Fruit fly (Drosophila melanogaster) whole organism, embryonic: Measurements from ENCODE around the gene CG42340.

Experiments used
- abd-A ChIP-seq: fragments of 200-800 bp; sonication (Bioruptor generic); optimal IDR thresholded peaks from 3 replicates; lab custom pipeline; 2019; ENCODE audit warnings: missing biosample characterization, mild to moderate bottlenecking, missing genetic modification characterization, moderate library complexity
- nerfin-1 ChIP-seq: fragments of 200-800 bp; sonication (Bioruptor generic); optimal IDR thresholded peaks from 3 replicates; lab custom pipeline; 2019; ENCODE audit warnings: missing biosample characterization, mild to moderate bottlenecking, missing genetic modification characterization, moderate library complexity
- toy ChIP-seq: fragments of 200-800 bp; sonication (Bioruptor generic); IDR thresholded peaks from 2 replicates; pipeline ENCODE4 v1.3.6; 2022; ENCODE audit warnings: missing biosample characterization, missing genetic modification characterization

DNA sequence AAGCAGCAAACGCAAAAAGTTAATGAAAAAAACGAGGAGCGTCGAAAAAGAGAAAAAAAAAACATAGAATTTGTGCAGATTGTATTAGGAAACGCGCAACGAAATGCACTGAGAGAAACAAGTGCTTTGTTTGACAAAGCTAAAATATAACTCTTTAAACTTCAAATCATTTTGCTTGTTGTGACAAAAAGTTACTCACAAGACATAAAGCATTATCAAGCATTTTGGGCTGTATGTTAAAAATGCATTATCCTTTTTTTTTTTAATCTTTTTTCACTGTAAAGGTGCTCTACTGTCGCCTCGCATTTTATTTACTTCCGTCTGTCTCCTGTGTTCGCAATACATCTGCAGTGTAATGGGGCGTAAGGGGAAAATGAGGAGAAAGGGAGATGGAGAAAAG lies 147.4 kb downstream of the CG42340 start:
- TF ChIP-seq toy (no peak), nerfin-1 (no peak), abd-A (no peak)
